Worm (Caenorhabditis elegans): ENCODE measurements around the gene gck-1.

ce11 chrV:8932318-8932717 is 15.3 kb upstream of the gck-1 start, which contains the start of gene H14N18.2:
- no peak for TF ChIP-seq nhr-67 (tag; optimal IDR thresholded peaks at IDR 0.05)
- no peak for TF ChIP-seq ztf-4 (tag; optimal IDR thresholded peaks at IDR 0.05)
- TF ChIP-seq snpc-4 (tag; optimal IDR thresholded peaks at IDR 0.05): no peak
- no peak for TF ChIP-seq pqm-1 (tag; optimal IDR thresholded peaks at IDR 0.05)
- TF ChIP-seq nhr-76 (tag; optimal IDR thresholded peaks at IDR 0.05): no peak
